Worm (Caenorhabditis elegans): ENCODE measurements around the gene F02C12.1.

Gene F02C12.1

DNA sequence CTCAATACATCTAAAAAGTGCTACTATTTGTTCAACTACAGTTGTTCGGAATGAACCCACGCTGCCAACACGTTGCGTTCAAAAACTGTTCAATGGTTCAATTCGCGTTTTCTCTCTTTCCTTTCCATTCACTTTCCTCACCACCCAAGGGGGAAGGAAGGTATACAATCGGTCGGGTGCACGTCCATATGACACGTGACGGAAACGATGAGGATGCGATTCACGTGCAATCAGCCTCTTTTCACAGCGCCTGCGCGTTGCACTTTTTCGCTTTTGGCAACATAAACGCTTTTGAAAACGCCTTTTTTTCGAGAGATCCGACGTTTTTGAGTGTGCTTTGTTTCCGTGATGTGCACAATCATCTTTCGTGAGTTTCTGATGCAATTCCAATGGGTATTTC lies 43.3 kb upstream of the F02C12.1 start (continued):
- peak; percentile 65 for TF ChIP-seq fkh-10 (GFP tag; optimal IDR thresholded peaks at IDR 0.05)
- TF ChIP-seq ctbp-1 (GFP tag; IDR thresholded peaks at IDR 0.05): no peak
- no peak for TF ChIP-seq D1046.2 (GFP tag; IDR thresholded peaks at IDR 0.05)
- TF ChIP-seq lsy-2 (tag; optimal IDR thresholded peaks at IDR 0.05): peak; percentile 12 to 73
- TF ChIP-seq Y75B8A.6 (GFP tag; IDR thresholded peaks at IDR 0.05): no peak
- peak; percentile 95 for TF ChIP-seq hlh-11 (tag; optimal IDR thresholded peaks at IDR 0.05)
- TF ChIP-seq lir-3 (tag; optimal IDR thresholded peaks at IDR 0.05): no peak
- TF ChIP-seq rbr-2 (tag; optimal IDR thresholded peaks at IDR 0.05): peak; percentile 49
- no peak for TF ChIP-seq nhr-76 (tag; optimal IDR thresholded peaks at IDR 0.05)
- peak; percentile 98 for TF ChIP-seq nhr-48 (tag; optimal IDR thresholded peaks at IDR 0.05)
- peak; percentile 13 for TF ChIP-seq dpl-1 (GFP tag; optimal IDR thresholded peaks at IDR 0.05)
- TF ChIP-seq dmd-8 (GFP tag; IDR thresholded peaks at IDR 0.05): no peak
- TF ChIP-seq lim-7 (GFP tag; IDR thresholded peaks at IDR 0.05): no peak
- peak; percentile 77 to 94 for TF ChIP-seq mdl-1 (tag; optimal IDR thresholded peaks at IDR 0.05)
- no peak for TF ChIP-seq nhr-41 (GFP tag; IDR thresholded peaks at IDR 0.05)
- TF ChIP-seq set-16 (GFP tag; IDR thresholded peaks at IDR 0.05): peak; percentile 21; the same call in 1 of the 2 replicates
- TF ChIP-seq zip-11 (GFP tag; IDR thresholded peaks at IDR 0.05): no peak
- no peak for TF ChIP-seq ceh-44 (GFP tag; IDR thresholded peaks at IDR 0.05)
- TF ChIP-seq tra-1 (GFP tag; IDR thresholded peaks at IDR 0.05): peak; percentile 94
- no peak for TF ChIP-seq aly-2 (tag; optimal IDR thresholded peaks at IDR 0.05)
- TF ChIP-seq lin-1 (GFP tag; IDR thresholded peaks at IDR 0.05): peak; percentile 76
- no peak for TF ChIP-seq ama-1 (optimal IDR thresholded peaks at IDR 0.05)
- TF ChIP-seq unc-62 (GFP tag; optimal IDR thresholded peaks at IDR 0.05 in 1 of 2): peak in 1 of 2 experiments; percentile 98
- no peak for TF ChIP-seq unc-62 (tag; optimal IDR thresholded peaks at IDR 0.05)
- peak; percentile 68 for TF ChIP-seq T26A8.4 (GFP tag; IDR thresholded peaks at IDR 0.05)
- TF ChIP-seq lin-39 (tag; optimal IDR thresholded peaks at IDR 0.05): no peak
- TF ChIP-seq madf-5 (GFP tag; IDR thresholded peaks at IDR 0.05): no peak
- peak; percentile 78 for TF ChIP-seq nhr-6 (tag; optimal IDR thresholded peaks at IDR 0.05)
- peak; percentile 75 for TF ChIP-seq mep-1 (tag; optimal IDR thresholded peaks at IDR 0.05)
- peak; percentile 91 for TF ChIP-seq nhr-28 (tag; optimal IDR thresholded peaks at IDR 0.05)
- peak; percentile 80 for TF ChIP-seq nhr-25 (tag; optimal IDR thresholded peaks at IDR 0.05; ENCODE audit: borderline replicate concordance, insufficient read depth)
- TF ChIP-seq pqm-1 (tag; optimal IDR thresholded peaks at IDR 0.05): no peak
- TF ChIP-seq Y5F2A.4 (GFP tag; optimal IDR thresholded peaks at IDR 0.05): no peak
- TF ChIP-seq lin-29 (GFP tag; IDR thresholded peaks at IDR 0.05): no peak
- no peak for TF ChIP-seq zfp-2 (tag; optimal IDR thresholded peaks at IDR 0.05)
- TF ChIP-seq ceh-62 (tag; optimal IDR thresholded peaks at IDR 0.05): no peak
- TF ChIP-seq lin-13 (GFP tag; optimal IDR thresholded peaks at IDR 0.05): no peak
- no peak for TF ChIP-seq Y105C5A.15 (GFP tag; IDR thresholded peaks at IDR 0.05)
- 0 out of 2 replicates have a peak, but pooled peaks have one; percentile 20 for TF ChIP-seq saeg-2 (GFP tag; IDR thresholded peaks at IDR 0.05)
- TF ChIP-seq mes-2 (tag; optimal IDR thresholded peaks at IDR 0.05; ENCODE audit: poor library complexity, severe bottlenecking): peak; percentile 23
- no peak for TF ChIP-seq ZK337.2 (GFP tag; IDR thresholded peaks at IDR 0.05)
- TF ChIP-seq arid-1 (GFP tag; conservative IDR thresholded peaks at IDR 0.05): no peak
- TF ChIP-seq attf-4 (tag; optimal IDR thresholded peaks at IDR 0.05): no peak
- 0 out of 2 replicates have a peak, but pooled peaks have one; percentile 36 for TF ChIP-seq egl-43 (GFP tag; IDR thresholded peaks at IDR 0.05)
- TF ChIP-seq skn-1 (tag; optimal IDR thresholded peaks at IDR 0.05): no peak
- peak; percentile 99 for TF ChIP-seq mxl-2 (GFP tag; conservative IDR thresholded peaks at IDR 0.05)
- TF ChIP-seq nhr-102 (tag; optimal IDR thresholded peaks at IDR 0.05): peak; percentile 83
- TF ChIP-seq R02D3.7 (tag; optimal IDR thresholded peaks at IDR 0.05): no peak
- TF ChIP-seq nhr-237 (tag; optimal IDR thresholded peaks at IDR 0.05): no peak
- no peak for TF ChIP-seq mdt-29 (GFP tag; IDR thresholded peaks at IDR 0.05)
- no peak for TF ChIP-seq daf-12 (tag; optimal IDR thresholded peaks at IDR 0.05)
- TF ChIP-seq ZK546.5 (tag; optimal IDR thresholded peaks at IDR 0.05): no peak
- no peak for TF ChIP-seq ceh-82 (tag; optimal IDR thresholded peaks at IDR 0.05)
